Fruit fly (Drosophila melanogaster) whole organism, embryonic: Measurements from ENCODE around the gene CG2540.

Experiments used
- Aef1 ChIP-seq: fragments of 200-800 bp; sonication (Bioruptor generic); IDR thresholded peaks from 3 replicates; pipeline ENCODE4 v1.3.6; 2022; ENCODE audit warnings: missing biosample characterization, missing genetic modification characterization
- Asciz ChIP-seq: fragments of 200-800 bp; sonication (Bioruptor generic); optimal IDR thresholded peaks from 2 replicates; lab custom pipeline; 2017; ENCODE audit warnings: missing biosample characterization, mild to moderate bottlenecking, missing genetic modification characterization, missing genetic modification reagents
- CG10147 ChIP-seq: fragments of 200-800 bp; sonication (Bioruptor generic); optimal IDR thresholded peaks from 2 replicates; lab custom pipeline; 2019; ENCODE audit warnings: missing biosample characterization, mild to moderate bottlenecking, missing genetic modification characterization, moderate library complexity
- CG10209 ChIP-seq: fragments of 200-800 bp; sonication (Bioruptor generic); optimal IDR thresholded peaks from 3 replicates; lab custom pipeline; 2017; ENCODE audit warnings: missing biosample characterization, mild to moderate bottlenecking, missing genetic modification characterization, missing genetic modification reagents
- CG11695 ChIP-seq: fragments of 200-800 bp; sonication (Bioruptor generic); IDR thresholded peaks from 3 replicates; pipeline ENCODE4 v1.3.6; 2022; ENCODE audit warnings: missing biosample characterization, missing genetic modification characterization
- CG12104 ChIP-seq: fragments of 200-800 bp; sonication (Bioruptor generic); optimal IDR thresholded peaks from 3 replicates; lab custom pipeline; 2016; ENCODE audit warnings: missing biosample characterization, missing genetic modification characterization
- CG13287 ChIP-seq: fragments of 200-800 bp; sonication (Bioruptor generic); IDR thresholded peaks from 2 replicates; pipeline ENCODE4 v1.3.6; 2022; ENCODE audit warnings: missing biosample characterization, missing genetic modification characterization; ENCODE audit not compliant: partially characterized antibody
- CG13624 ChIP-seq: fragments of 200-800 bp; sonication (Bioruptor generic); optimal IDR thresholded peaks from 2 replicates; lab custom pipeline; 2016; ENCODE audit warnings: missing biosample characterization, missing genetic modification characterization
- CG13775 ChIP-seq: fragments of 200-800 bp; sonication (Bioruptor generic); optimal IDR thresholded peaks from 3 replicates; lab custom pipeline; 2017; ENCODE audit warnings: missing biosample characterization, mild to moderate bottlenecking, missing genetic modification characterization
- CG1529 ChIP-seq: fragments of 200-800 bp; sonication (Bioruptor generic); optimal IDR thresholded peaks from 3 replicates; lab custom pipeline; 2018; ENCODE audit warnings: missing biosample characterization, missing genetic modification characterization
- CG15479 ChIP-seq: fragments of 200-800 bp; sonication (Bioruptor generic); optimal IDR thresholded peaks from 3 replicates; lab custom pipeline; 2019; ENCODE audit warnings: missing biosample characterization, mild to moderate bottlenecking, missing genetic modification characterization, moderate library complexity
- CG16813 ChIP-seq: fragments of 200-800 bp; sonication (Bioruptor generic); IDR thresholded peaks from 3 replicates; pipeline ENCODE4 v1.3.6; 2022; ENCODE audit warnings: missing biosample characterization, missing genetic modification characterization; ENCODE audit not compliant: partially characterized antibody
- CG17568 ChIP-seq: fragments of 200-800 bp; sonication (Bioruptor generic); optimal IDR thresholded peaks from 2 replicates; lab custom pipeline; 2018; ENCODE audit warnings: missing biosample characterization, mild to moderate bottlenecking, missing genetic modification characterization, moderate library complexity
- CG2678 ChIP-seq: fragments of 200-800 bp; sonication (Bioruptor generic); optimal IDR thresholded peaks from 3 replicates; lab custom pipeline; 2019; ENCODE audit warnings: missing biosample characterization, mild to moderate bottlenecking, missing genetic modification characterization, moderate library complexity
- CG2875 ChIP-seq: fragments of 200-800 bp; sonication (Bioruptor generic); optimal IDR thresholded peaks from 2 replicates; lab custom pipeline; 2017; ENCODE audit warnings: missing biosample characterization, mild to moderate bottlenecking, missing genetic modification characterization, missing genetic modification reagents
- CG3065 ChIP-seq: fragments of 200-800 bp; sonication (Bioruptor generic); optimal IDR thresholded peaks from 2 replicates; lab custom pipeline; 2016; ENCODE audit warnings: missing biosample characterization, missing genetic modification characterization
- CG34224 ChIP-seq: fragments of 200-800 bp; sonication (Bioruptor generic); IDR thresholded peaks from 3 replicates; pipeline ENCODE4 v1.3.6; 2022; ENCODE audit warnings: missing biosample characterization, missing genetic modification characterization; ENCODE audit not compliant: partially characterized antibody
- CG3726 ChIP-seq: fragments of 200-800 bp; sonication (Bioruptor generic); IDR thresholded peaks from 3 replicates; pipeline ENCODE4, ENCODE4 v1.3.6; 2022; ENCODE audit warnings: missing biosample characterization, missing genetic modification characterization
- CG4404 ChIP-seq: fragments of 200-800 bp; sonication (Bioruptor generic); IDR thresholded peaks from 2 replicates; pipeline ENCODE4 v1.3.6; 2022; ENCODE audit warnings: missing biosample characterization, missing genetic modification characterization
- CG6854 ChIP-seq: fragments of 200-800 bp; sonication (Bioruptor generic); optimal IDR thresholded peaks from 3 replicates; lab custom pipeline; 2017; ENCODE audit warnings: missing biosample characterization, mild to moderate bottlenecking, missing genetic modification characterization
- CG9817 ChIP-seq: fragments of 200-800 bp; sonication (Bioruptor generic); optimal IDR thresholded peaks from 2 replicates; lab custom pipeline; 2018; ENCODE audit warnings: missing biosample characterization, mild to moderate bottlenecking, missing genetic modification characterization, moderate library complexity
- E2f2 ChIP-seq: fragments of 200-800 bp; sonication (Bioruptor generic); IDR thresholded peaks from 2 replicates; pipeline ENCODE4 v1.3.6; 2022; ENCODE audit warnings: missing biosample characterization, missing genetic modification characterization
- Ets65A ChIP-seq: fragments of 200-800 bp; sonication (Bioruptor generic); peaks from one replicate; lab custom pipeline; 2016; ENCODE audit warnings: missing biosample characterization, missing genetic modification characterization
- Ets97D ChIP-seq: fragments of 200-800 bp; sonication (Bioruptor generic); optimal IDR thresholded peaks from 3 replicates; lab custom pipeline; 2016; ENCODE audit warnings: missing biosample characterization, missing genetic modification characterization
- Fer1 ChIP-seq: fragments of 200-800 bp; sonication (Bioruptor generic); optimal IDR thresholded peaks from 2 replicates; lab custom pipeline; 2017; ENCODE audit warnings: missing biosample characterization, mild to moderate bottlenecking, missing genetic modification characterization
- HmgD ChIP-seq: fragments of 200-800 bp; sonication (Bioruptor generic); optimal IDR thresholded peaks from 3 replicates; lab custom pipeline; 2016; ENCODE audit warnings: missing biosample characterization, missing genetic modification characterization
- Mrtf ChIP-seq: fragments of 200-800 bp; sonication (Bioruptor generic); IDR thresholded peaks from 3 replicates; pipeline ENCODE4 v1.3.6; 2022; ENCODE audit warnings: missing biosample characterization, missing genetic modification characterization
- Ptx1 ChIP-seq: fragments of 200-800 bp; sonication (Bioruptor generic); IDR thresholded peaks from 2 replicates; pipeline ENCODE4 v1.3.6; 2022; ENCODE audit warnings: missing biosample characterization, missing genetic modification characterization
- Side ChIP-seq: fragments of 200-800 bp; sonication (Bioruptor generic); optimal IDR thresholded peaks from 2 replicates; lab custom pipeline; 2016; ENCODE audit warnings: missing biosample characterization, missing genetic modification characterization
- Stat92E ChIP-seq, 3 experiments: fragments of >200 bp in 2 of 3; fragments of 200-800 bp in 1 of 3; sonication (Bioruptor generic) in 1 of 3; optimal IDR thresholded peaks; 2 replicates each; lab custom pipeline; 2017 to 2019; ENCODE audit warnings: missing biosample characterization in 3 of 3, missing genetic modification characterization in 3 of 3, mild to moderate bottlenecking in 1 of 3, moderate library complexity in 1 of 3
- Taf1 ChIP-seq: fragments of 200-800 bp; sonication (Bioruptor generic); IDR thresholded peaks from 2 replicates; pipeline ENCODE4 v1.3.6; 2022; ENCODE audit warnings: missing biosample characterization, missing genetic modification characterization
- Usf ChIP-seq: fragments of 200-800 bp; sonication (Bioruptor generic); optimal IDR thresholded peaks from 2 replicates; lab custom pipeline; 2017; ENCODE audit warnings: missing genotype, missing biosample characterization, missing genetic modification characterization
- dm ChIP-seq: fragments of 200-800 bp; sonication (Bioruptor generic); optimal IDR thresholded peaks from 3 replicates; lab custom pipeline; 2016; ENCODE audit warnings: missing biosample characterization, missing genetic modification characterization
- emc ChIP-seq: fragments of 200-800 bp; sonication (Bioruptor generic); optimal IDR thresholded peaks from 2 replicates; lab custom pipeline; 2016; ENCODE audit warnings: missing biosample characterization, missing genetic modification characterization
- fd96Cb ChIP-seq: fragments of 200-800 bp; sonication (Bioruptor generic); optimal IDR thresholded peaks from 2 replicates; lab custom pipeline; 2018; ENCODE audit warnings: missing biosample characterization, mild to moderate bottlenecking, missing genetic modification characterization, moderate library complexity
- gcm ChIP-seq: fragments of 200-800 bp; sonication (Bioruptor generic); optimal IDR thresholded peaks from 2 replicates; lab custom pipeline; 2019; ENCODE audit warnings: missing biosample characterization, mild to moderate bottlenecking, missing genetic modification characterization, moderate library complexity
- hbn ChIP-seq: fragments of 200-800 bp; sonication (Bioruptor generic); IDR thresholded peaks from 2 replicates; pipeline ENCODE4 v1.3.6; 2022; ENCODE audit warnings: missing biosample characterization, missing genetic modification characterization; ENCODE audit not compliant: partially characterized antibody
- mam ChIP-seq: fragments of 200-800 bp; sonication (Bioruptor generic); optimal IDR thresholded peaks from 3 replicates; lab custom pipeline; 2016; ENCODE audit warnings: missing biosample characterization, missing genetic modification characterization
- nerfin-2 ChIP-seq: fragments of 200-800 bp; sonication (Bioruptor generic); IDR thresholded peaks from 2 replicates; pipeline ENCODE4 v1.3.6; 2022; ENCODE audit warnings: missing biosample characterization, missing genetic modification characterization; ENCODE audit not compliant: partially characterized antibody
- sc ChIP-seq, 3 experiments: fragments of >200 bp in 2 of 3; fragments of 200-800 bp in 1 of 3; sonication (Bioruptor generic) in 1 of 3; optimal IDR thresholded peaks; 2 replicates in 2 of 3; 3 replicates in 1 of 3; lab custom pipeline; 2017; ENCODE audit warnings: mild to moderate bottlenecking in 1 of 3, missing biosample characterization in 1 of 3, missing genetic modification characterization in 1 of 3, missing genetic modification reagents in 1 of 3
- schlank ChIP-seq: fragments of 200-800 bp; sonication (Bioruptor generic); optimal IDR thresholded peaks from 2 replicates; lab custom pipeline; 2018; ENCODE audit warnings: missing biosample characterization, mild to moderate bottlenecking, missing genetic modification characterization
- sim ChIP-seq: fragments of 200-800 bp; sonication (Bioruptor generic); IDR thresholded peaks from 2 replicates; pipeline ENCODE4 v1.3.6; 2022; ENCODE audit warnings: missing biosample characterization, missing genetic modification characterization
- sima ChIP-seq: fragments of 200-800 bp; sonication (Bioruptor generic); optimal IDR thresholded peaks from 2 replicates; lab custom pipeline; 2016; ENCODE audit warnings: missing biosample characterization, missing genetic modification characterization
- sr ChIP-seq: fragments of 200-800 bp; sonication (Bioruptor generic); IDR thresholded peaks from 3 replicates; pipeline ENCODE4 v1.3.6; 2022; ENCODE audit warnings: missing biosample characterization, missing genetic modification characterization
- twi ChIP-seq: fragments of 200-800 bp; optimal IDR thresholded peaks from 2 replicates; lab custom pipeline; 2019; ENCODE audit warnings: missing biosample characterization, mild to moderate bottlenecking, missing genetic modification characterization, moderate library complexity
- z ChIP-seq: fragments of 200-800 bp; sonication (Bioruptor generic); IDR thresholded peaks from 3 replicates; pipeline ENCODE4 v1.3.6; 2022; ENCODE audit warnings: missing biosample characterization, missing genetic modification characterization
- zfh2 ChIP-seq: fragments of 200-800 bp; sonication (Bioruptor generic); optimal IDR thresholded peaks from 2 replicates; lab custom pipeline; 2016; ENCODE audit warnings: missing biosample characterization, missing genetic modification characterization

CG2540 gene

dm6 chrX:12591223-12592120 lies 38.2 kb upstream of the CG2540 start (continued):
- TF ChIP-seq CG3726 (GFP tag; lab: Robert Waterston, UW) (no peak), CG9817 (tag; lab: Kevin White, UChicago) (no peak), CG13624 (GFP tag; lab: Kevin White, UChicago) (peak; percentile 12), CG6854 (GFP tag; lab: Kevin White, UChicago) (peak; percentile 36), sr (GFP tag; lab: Robert Waterston, UW) (no peak), fd96Cb (tag; lab: Kevin White, UChicago) (peak; percentile 52), sc (optimal IDR thresholded peaks at IDR 0.05; lab: Kevin White, UChicago) (no peak), sc (GFP tag; optimal IDR thresholded peaks at IDR 0.05; lab: Kevin White, UChicago) (peak; percentile 35), sim (GFP tag; lab: Robert Waterston, UW) (no peak), HmgD (peak; percentile 18), Ets97D (GFP tag; lab: Kevin White, UChicago) (no peak), Fer1 (GFP tag; lab: Kevin White, UChicago) (peak; percentile 14), sima (GFP tag; lab: Kevin White, UChicago) (no peak), Asciz (GFP tag; lab: Kevin White, UChicago) (peak; percentile 31), CG15479 (peak; percentile 60), Usf (GFP tag; lab: Kevin White, UChicago) (peak; percentile 18), gcm (GFP tag; lab: Kevin White, UChicago) (peak; percentile 41), Mrtf (GFP tag; lab: Robert Waterston, UW) (no peak), dm (GFP tag; lab: Kevin White, UChicago) (no peak), hbn (GFP tag; lab: Robert Waterston, UW) (no peak), z (no peak), Aef1 (GFP tag; lab: Robert Waterston, UW) (no peak), CG16813 (GFP tag; lab: Robert Waterston, UW) (peak; percentile 41; the same call in 2 of the 3 replicates), CG17568 (no peak), Taf1 (no peak), CG4404 (peak; percentile 24; the same call in 1 of the 2 replicates), E2f2 (GFP tag; lab: Robert Waterston, UW) (no peak; the same call in 1 of the 2 replicates), CG12104 (GFP tag; lab: Kevin White, UChicago) (peak; percentile 48), CG3065 (GFP tag; lab: Kevin White, UChicago) (no peak), CG2678 (tag; lab: Kevin White, UChicago) (peak; percentile 66), CG2875 (peak; percentile 56), CG13287 (GFP tag; lab: Robert Waterston, UW) (0 out of 2 replicates have a peak, but pooled peaks have one; percentile 4), Side (peak; percentile 3), CG1529 (GFP tag; lab: Kevin White, UChicago) (peak; percentile 53), twi (peak; percentile 13), CG10209 (GFP tag; lab: Kevin White, UChicago) (peak; percentile 30), nerfin-2 (GFP tag; lab: Robert Waterston, UW) (peak; percentile 14; the same call in 1 of the 2 replicates), schlank (tag; lab: Kevin White, UChicago) (no peak), CG13775 (peak; percentile 59), Stat92E (GFP tag; optimal IDR thresholded peaks at IDR 0.05; lab: Kevin White, UChicago) (no peak), CG11695 (GFP tag; lab: Robert Waterston, UW) (0 out of 3 replicates have a peak, but pooled peaks have one; percentile 6), CG10147 (no peak), CG34224 (GFP tag; lab: Robert Waterston, UW) (no peak), Ets65A (GFP tag; lab: Kevin White, UChicago) (peak; percentile 93), Ptx1 (0 out of 2 replicates have a peak, but pooled peaks have one; percentile 16), zfh2 (GFP tag; lab: Kevin White, UChicago) (peak; percentile 4), emc (GFP tag; lab: Kevin White, UChicago) (no peak), mam (GFP tag; lab: Kevin White, UChicago) (peak; percentile 21)
